Worm (Caenorhabditis elegans): ENCODE data around the gene mob-4.

Gene mob-4

DNA sequence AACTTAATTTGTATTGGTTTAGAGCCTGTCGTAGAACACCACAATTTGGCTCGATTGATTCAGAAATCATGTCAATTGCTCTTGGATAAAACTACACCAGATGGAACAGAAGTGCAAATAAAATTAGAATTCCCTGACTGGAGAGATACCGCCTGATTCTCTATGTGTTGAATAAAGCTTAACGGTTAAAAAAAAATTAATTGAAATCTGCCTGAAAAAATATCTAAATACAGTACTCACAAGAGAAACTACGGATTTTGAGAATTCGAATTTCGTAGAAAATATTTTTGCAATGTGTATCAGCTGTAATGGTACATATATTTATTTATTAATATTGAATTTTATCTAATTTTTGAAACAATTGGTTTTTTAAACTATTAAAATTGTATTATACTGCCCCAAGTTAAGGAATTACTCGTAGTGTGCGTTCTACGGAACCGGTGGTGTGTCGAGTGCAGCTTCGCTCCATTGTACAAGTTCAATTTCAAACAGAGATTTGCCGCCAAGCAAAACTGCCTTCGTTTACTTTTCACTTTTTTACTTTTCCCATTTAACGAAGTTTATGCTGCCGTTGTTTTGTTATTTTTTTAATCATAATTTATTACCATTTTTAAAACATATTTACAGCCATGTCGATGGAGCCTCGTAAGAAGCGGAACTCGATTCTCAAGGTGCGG lies 25.2 kb downstream of the mob-4 start, which contains the start of gene knl-1 (continued):
- TF ChIP-seq die-1 (tag; optimal IDR thresholded peaks at IDR 0.05) (no peak), nfya-1 (tag; optimal IDR thresholded peaks at IDR 0.05; ENCODE audit: borderline replicate concordance, insufficient read depth) (no peak), ztf-3 (GFP tag; optimal IDR thresholded peaks at IDR 0.05) (no peak), ceh-91 (GFP tag; IDR thresholded peaks at IDR 0.05) (peak; percentile 75), Y79H2A.3 (GFP tag; conservative IDR thresholded peaks at IDR 0.05) (peak; percentile 31; the same call in 1 of the 2 replicates), ekl-4 (GFP tag; IDR thresholded peaks at IDR 0.05) (no peak), ceh-40 (GFP tag; IDR thresholded peaks at IDR 0.05) (no peak), hmg-20 (GFP tag; IDR thresholded peaks at IDR 0.05) (no peak), F49E8.2 (tag; optimal IDR thresholded peaks at IDR 0.05; ENCODE audit: insufficient read depth) (no peak), bed-2 (GFP tag; IDR thresholded peaks at IDR 0.05) (no peak), lin-35 (GFP tag; optimal IDR thresholded peaks at IDR 0.05) (peak in 1 of 3 experiments; percentile 21), nhr-120 (GFP tag; IDR thresholded peaks at IDR 0.05) (no peak), nfyb-1 (GFP tag; IDR thresholded peaks at IDR 0.05) (no peak), F23B12.7 (tag; optimal IDR thresholded peaks at IDR 0.05; ENCODE audit: insufficient read depth) (peak; percentile 80), F33H1.4 (GFP tag; IDR thresholded peaks at IDR 0.05) (peak; percentile 44), nhr-179 (tag; optimal IDR thresholded peaks at IDR 0.05) (no peak), nfya-2 (GFP tag; IDR thresholded peaks at IDR 0.05) (no peak), sptf-2 (GFP tag; optimal IDR thresholded peaks at IDR 0.05) (no peak), madf-6 (GFP tag; IDR thresholded peaks at IDR 0.05) (peak; percentile 69), somi-1 (GFP tag; optimal IDR thresholded peaks at IDR 0.05) (no peak), chd-7 (tag; optimal IDR thresholded peaks at IDR 0.05) (no peak), F57A8.1 (GFP tag; optimal IDR thresholded peaks at IDR 0.05) (no peak), him-1 (tag; optimal IDR thresholded peaks at IDR 0.05) (no peak), hlh-26 (GFP tag; conservative IDR thresholded peaks at IDR 0.05) (no peak), lin-26 (GFP tag; IDR thresholded peaks at IDR 0.05) (no peak), repo-1 (tag; optimal IDR thresholded peaks at IDR 0.05) (no peak), T07F8.4 (tag; optimal IDR thresholded peaks at IDR 0.05) (no peak), lsy-27 (tag; optimal IDR thresholded peaks at IDR 0.05; ENCODE audit: borderline replicate concordance, insufficient read depth) (no peak), C17E4.6 (GFP tag; IDR thresholded peaks at IDR 0.05) (no peak), rpc-1 (optimal IDR thresholded peaks at IDR 0.05) (no peak), rpc-1 (tag; optimal IDR thresholded peaks at IDR 0.05) (no peak)

DNA sequence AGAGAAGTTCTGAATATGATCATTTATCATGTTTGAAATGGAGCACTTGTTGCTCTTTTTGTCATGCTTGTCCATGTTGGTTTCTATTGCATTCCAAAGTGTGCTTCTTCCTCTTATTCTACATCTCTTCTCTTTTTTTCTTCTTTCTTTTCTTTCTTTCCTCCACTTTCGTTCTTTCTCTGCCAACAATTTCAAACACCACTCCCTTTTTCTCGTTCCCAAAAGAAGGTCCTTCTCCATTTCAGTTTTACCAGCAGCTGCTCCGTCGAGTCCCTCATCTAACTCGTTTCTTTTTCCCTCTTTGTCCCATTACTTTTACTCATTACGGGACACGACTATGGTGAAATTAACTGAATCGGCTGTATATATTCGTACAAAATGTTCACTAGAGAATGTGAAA lies 30.0 kb downstream of the mob-4 start, which contains the start of gene F09G8.5:
Gene F09G8.5 (plus strand): TSS at position 38 of the 400 bp plus-strand sequence.
- TF ChIP-seq cebp-1 (GFP tag; IDR thresholded peaks at IDR 0.05) (no peak), cebp-1 (tag; optimal IDR thresholded peaks at IDR 0.05) (no peak), nhr-80 (tag; optimal IDR thresholded peaks at IDR 0.05) (no peak), dox-1 (GFP tag; IDR thresholded peaks at IDR 0.05) (no peak), F39B2.1 (GFP tag; IDR thresholded peaks at IDR 0.05) (no peak), sptf-2 (GFP tag; optimal IDR thresholded peaks at IDR 0.05) (no peak), madf-6 (GFP tag; IDR thresholded peaks at IDR 0.05) (no peak), T07F8.4 (tag; optimal IDR thresholded peaks at IDR 0.05) (no peak), nfya-1 (tag; optimal IDR thresholded peaks at IDR 0.05; ENCODE audit: borderline replicate concordance, insufficient read depth) (no peak), pha-4 (tag; optimal IDR thresholded peaks at IDR 0.05) (no peak), unc-62 (GFP tag; optimal IDR thresholded peaks at IDR 0.05) (no peak), F57C9.4 (tag; optimal IDR thresholded peaks at IDR 0.05) (no peak), lin-54 (GFP tag; optimal IDR thresholded peaks at IDR 0.05) (no peak), ztf-25 (GFP tag; IDR thresholded peaks at IDR 0.05) (no peak), ceh-100 (GFP tag; IDR thresholded peaks at IDR 0.05) (no peak)
